Fruit fly (Drosophila melanogaster) whole organism, adult: Measurements from ENCODE around the gene CG18666.

Experiments
- CG11617 ChIP-seq: fragments of 200-800 bp; sonication (Bioruptor generic); optimal IDR thresholded peaks from 2 replicates; lab custom pipeline; 2017; ENCODE audit warnings: mild to moderate bottlenecking, missing biosample characterization, missing genetic modification reagents, missing genetic modification characterization
- CG12768 ChIP-seq: fragments of 200-800 bp; sonication (Bioruptor generic); optimal IDR thresholded peaks from 2 replicates; lab custom pipeline; 2017; ENCODE audit warnings: missing biosample characterization, missing genetic modification characterization, mild to moderate bottlenecking, moderate library complexity, missing genetic modification reagents
- CG14711 ChIP-seq: fragments of 200-800 bp; sonication (Bioruptor generic); optimal IDR thresholded peaks from 2 replicates; lab custom pipeline; 2018; ENCODE audit warnings: missing biosample characterization, mild to moderate bottlenecking, missing genetic modification characterization, moderate library complexity
- CG1620 ChIP-seq: fragments of 200-800 bp; sonication (Bioruptor generic); optimal IDR thresholded peaks from 2 replicates; lab custom pipeline; 2016; ENCODE audit warnings: missing biosample characterization, missing genetic modification characterization
- CG33017 ChIP-seq: fragments of 200-800 bp; sonication (Bioruptor generic); optimal IDR thresholded peaks from 2 replicates; lab custom pipeline; 2018; ENCODE audit warnings: missing biosample characterization, mild to moderate bottlenecking, missing genetic modification characterization, moderate library complexity
- CG5204 ChIP-seq: fragments of 200-800 bp; sonication (Bioruptor generic); optimal IDR thresholded peaks from 2 replicates; lab custom pipeline; 2016; ENCODE audit warnings: missing biosample characterization, missing genetic modification characterization
- CG7045 ChIP-seq: fragments of 200-800 bp; sonication (Bioruptor generic); optimal IDR thresholded peaks from 2 replicates; lab custom pipeline; 2017; ENCODE audit warnings: missing biosample characterization, mild to moderate bottlenecking, missing genetic modification characterization
- CG7101 ChIP-seq: fragments of 200-800 bp; sonication (Bioruptor generic); optimal IDR thresholded peaks from 2 replicates; lab custom pipeline; 2018; ENCODE audit warnings: missing biosample characterization, mild to moderate bottlenecking, missing genetic modification characterization, moderate library complexity
- Clk ChIP-seq: fragments of 200-800 bp; sonication (Bioruptor generic); optimal IDR thresholded peaks from 2 replicates; lab custom pipeline; 2017; ENCODE audit warnings: missing biosample characterization, missing genetic modification characterization
- Crg-1 ChIP-seq: fragments of 200-800 bp; sonication (Bioruptor generic); optimal IDR thresholded peaks from 2 replicates; lab custom pipeline; 2016; ENCODE audit warnings: missing biosample characterization, missing genetic modification characterization
- Hr96 ChIP-seq: fragments of 200-800 bp; sonication (Bioruptor generic); optimal IDR thresholded peaks from 2 replicates; lab custom pipeline; 2016; ENCODE audit warnings: missing biosample characterization, missing genetic modification characterization
- Mnt ChIP-seq: fragments of 200-800 bp; sonication (Bioruptor generic); optimal IDR thresholded peaks from 2 replicates; lab custom pipeline; 2016; ENCODE audit warnings: missing biosample characterization, mild to moderate bottlenecking, missing genetic modification characterization
- bab1 ChIP-seq: fragments of 200-800 bp; sonication (Bioruptor generic); optimal IDR thresholded peaks from 3 replicates; lab custom pipeline; 2019; ENCODE audit warnings: missing biosample characterization, mild to moderate bottlenecking, missing genetic modification characterization, moderate library complexity
- cic ChIP-seq: fragments of 200-800 bp; sonication (Bioruptor generic); optimal IDR thresholded peaks from 2 replicates; lab custom pipeline; 2017; ENCODE audit warnings: missing biosample characterization, mild to moderate bottlenecking, missing genetic modification characterization, moderate library complexity
- cnc ChIP-seq, 2 experiments: fragments of >200 bp; optimal IDR thresholded peaks; 2 replicates each; lab custom pipeline; 2017
- kay ChIP-seq: fragments of 200-800 bp; sonication (Bioruptor generic); peaks from one replicate; lab custom pipeline; 2016; ENCODE audit warnings: missing biosample characterization, missing genetic modification characterization, borderline replicate concordance
- ovo ChIP-seq: fragments of 200-800 bp; sonication (Bioruptor generic); optimal IDR thresholded peaks from 2 replicates; lab custom pipeline; 2016; ENCODE audit warnings: missing biosample characterization, missing genetic modification characterization
- pad ChIP-seq: fragments of 200-800 bp; sonication (Bioruptor generic); optimal IDR thresholded peaks from 3 replicates; lab custom pipeline; 2017; ENCODE audit warnings: missing biosample characterization, missing genetic modification characterization, mild to moderate bottlenecking, moderate library complexity, missing genetic modification reagents
- tj ChIP-seq: fragments of 200-800 bp; sonication (Bioruptor generic); optimal IDR thresholded peaks from 3 replicates; lab custom pipeline; 2017; ENCODE audit warnings: missing biosample characterization, mild to moderate bottlenecking, missing genetic modification characterization, moderate library complexity
- toe ChIP-seq: fragments of 200-800 bp; sonication (Bioruptor generic); optimal IDR thresholded peaks from 2 replicates; lab custom pipeline; 2016; ENCODE audit warnings: missing biosample characterization, missing genetic modification characterization

CG18666 gene

DNA sequence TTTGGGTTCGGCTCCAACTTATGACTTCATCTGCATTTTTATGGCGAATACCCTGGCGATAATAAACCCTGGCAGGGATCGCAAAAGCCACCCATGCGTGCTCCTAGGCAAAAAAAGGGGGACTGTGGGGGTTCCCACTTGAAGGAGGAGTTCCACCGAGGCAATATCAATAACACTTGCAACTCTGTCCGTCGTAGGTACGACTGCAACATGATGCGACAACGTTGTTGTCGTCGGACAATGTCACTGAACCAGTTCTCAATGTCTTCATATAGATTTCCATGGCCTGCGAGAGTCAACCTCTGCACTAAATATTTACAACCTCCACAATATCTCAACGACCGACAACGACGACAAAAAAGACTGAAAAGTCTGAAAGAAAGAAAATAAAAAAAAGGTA lies 7.4 kb upstream of the CG18666 start:
- TF ChIP-seq Mnt, result no peak
- no peak for TF ChIP-seq ovo
- TF ChIP-seq CG11617, result no peak
- no peak for TF ChIP-seq CG1620 (GFP tag; lab: Kevin White, UChicago)
- TF ChIP-seq pad (GFP tag; lab: Kevin White, UChicago), result no peak
- TF ChIP-seq CG7101 (tag; lab: Kevin White, UChicago), result no peak
- TF ChIP-seq CG14711 (tag; lab: Kevin White, UChicago), result no peak
- TF ChIP-seq Clk (GFP tag; lab: Kevin White, UChicago), result no peak
- no peak for TF ChIP-seq tj (GFP tag; lab: Kevin White, UChicago)
- TF ChIP-seq CG12768 (GFP tag; lab: Kevin White, UChicago), result no peak
- TF ChIP-seq toe (GFP tag; lab: Kevin White, UChicago), result no peak
- TF ChIP-seq cic, result no peak
- TF ChIP-seq Crg-1 (GFP tag; lab: Kevin White, UChicago), result no peak
- TF ChIP-seq cnc (optimal IDR thresholded peaks at IDR 0.05; lab: Kevin White, UChicago), result no peak
- no peak for TF ChIP-seq CG5204 (GFP tag; lab: Kevin White, UChicago)
- no peak for TF ChIP-seq CG33017 (tag; lab: Kevin White, UChicago)
- TF ChIP-seq Hr96 (GFP tag; lab: Kevin White, UChicago), result no peak

DNA sequence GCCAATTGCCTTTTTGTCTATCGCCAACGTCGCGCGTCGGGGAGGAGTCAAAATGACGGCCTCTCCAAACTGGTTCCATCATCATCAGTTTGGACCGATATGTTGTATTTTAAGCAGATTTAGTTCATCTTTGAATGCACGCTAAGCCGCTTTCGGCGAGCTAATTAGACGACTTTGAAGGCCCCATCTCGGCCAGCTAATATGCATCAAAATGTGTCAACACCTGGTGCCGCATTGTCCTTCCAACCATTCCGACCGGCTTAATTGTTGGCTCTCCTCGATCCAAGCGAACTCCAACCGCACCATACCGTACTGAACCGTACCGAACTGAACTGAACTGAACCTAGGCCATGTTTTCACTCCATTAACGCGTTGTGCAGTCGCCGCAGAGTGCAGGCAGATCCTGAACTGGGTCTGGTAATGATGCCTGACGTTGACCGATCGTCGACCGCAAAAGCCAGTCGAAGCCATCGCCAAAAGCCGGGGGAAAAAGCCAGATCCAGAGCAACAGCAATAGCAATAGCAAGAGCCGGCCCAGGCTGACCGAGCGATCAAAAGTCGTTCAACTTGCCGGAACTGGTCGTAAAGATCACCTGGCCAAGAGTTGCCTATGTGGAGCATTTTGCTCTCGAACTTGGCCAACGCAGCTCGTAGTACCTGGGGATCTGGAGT lies 6.6 kb upstream of the CG18666 start:
- TF ChIP-seq Clk (GFP tag; lab: Kevin White, UChicago) (no peak), Hr96 (GFP tag; lab: Kevin White, UChicago) (no peak), Crg-1 (GFP tag; lab: Kevin White, UChicago) (no peak), tj (GFP tag; lab: Kevin White, UChicago) (no peak), bab1 (GFP tag; lab: Kevin White, UChicago) (no peak), pad (GFP tag; lab: Kevin White, UChicago) (no peak), ovo (no peak), CG12768 (GFP tag; lab: Kevin White, UChicago) (no peak), CG33017 (tag; lab: Kevin White, UChicago) (no peak), CG11617 (no peak), CG1620 (GFP tag; lab: Kevin White, UChicago) (no peak), toe (GFP tag; lab: Kevin White, UChicago) (no peak), Mnt (no peak), kay (no peak), CG7101 (tag; lab: Kevin White, UChicago) (no peak), CG7045 (no peak), cic (no peak), CG5204 (GFP tag; lab: Kevin White, UChicago) (no peak), CG14711 (tag; lab: Kevin White, UChicago) (no peak)

DNA sequence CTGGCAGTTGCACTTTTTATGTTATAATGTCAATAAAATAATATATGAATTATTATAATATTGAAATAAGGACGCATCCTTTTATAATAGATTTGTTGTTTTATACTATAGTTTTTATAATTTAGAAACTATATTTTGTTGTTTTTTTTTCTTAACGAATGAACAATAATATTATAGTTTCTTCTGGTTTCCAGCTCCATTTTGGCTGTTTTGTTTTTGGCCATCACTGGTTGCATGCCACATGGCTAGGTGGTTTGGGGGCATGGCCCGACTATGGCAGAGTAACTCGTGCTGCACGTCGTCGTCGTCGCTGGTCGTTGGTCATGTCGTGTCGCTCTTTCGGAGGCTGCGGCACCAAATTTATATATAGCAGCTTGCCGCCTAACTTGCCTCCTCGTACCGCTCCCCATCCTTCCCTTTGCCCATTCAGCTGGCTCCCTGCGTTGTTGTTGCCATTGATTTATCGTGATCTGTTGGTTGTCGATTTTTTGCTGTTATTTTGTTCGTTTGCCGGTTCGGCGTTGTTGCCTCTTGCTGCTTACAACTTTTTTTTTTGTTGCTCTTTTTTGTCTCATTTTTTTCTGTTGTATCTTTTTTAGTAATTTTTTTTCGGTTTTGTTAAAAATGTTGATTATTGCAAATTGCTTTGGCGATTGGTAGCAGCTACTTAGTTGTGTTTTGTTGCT lies 2.2 kb upstream of the CG18666 start:
- no peak for TF ChIP-seq Clk (GFP tag; lab: Kevin White, UChicago)
- no peak for TF ChIP-seq CG33017 (tag; lab: Kevin White, UChicago)
- no peak for TF ChIP-seq Hr96 (GFP tag; lab: Kevin White, UChicago)
- no peak for TF ChIP-seq Crg-1 (GFP tag; lab: Kevin White, UChicago)
- TF ChIP-seq ovo, result no peak
- TF ChIP-seq pad (GFP tag; lab: Kevin White, UChicago), result no peak
- TF ChIP-seq kay, result no peak
- TF ChIP-seq CG5204 (GFP tag; lab: Kevin White, UChicago), result no peak
- TF ChIP-seq CG14711 (tag; lab: Kevin White, UChicago), result no peak
- no peak for TF ChIP-seq CG7101 (tag; lab: Kevin White, UChicago)
- TF ChIP-seq cnc (optimal IDR thresholded peaks at IDR 0.05; lab: Kevin White, UChicago), result no peak
- TF ChIP-seq CG12768 (GFP tag; lab: Kevin White, UChicago), result no peak

DNA sequence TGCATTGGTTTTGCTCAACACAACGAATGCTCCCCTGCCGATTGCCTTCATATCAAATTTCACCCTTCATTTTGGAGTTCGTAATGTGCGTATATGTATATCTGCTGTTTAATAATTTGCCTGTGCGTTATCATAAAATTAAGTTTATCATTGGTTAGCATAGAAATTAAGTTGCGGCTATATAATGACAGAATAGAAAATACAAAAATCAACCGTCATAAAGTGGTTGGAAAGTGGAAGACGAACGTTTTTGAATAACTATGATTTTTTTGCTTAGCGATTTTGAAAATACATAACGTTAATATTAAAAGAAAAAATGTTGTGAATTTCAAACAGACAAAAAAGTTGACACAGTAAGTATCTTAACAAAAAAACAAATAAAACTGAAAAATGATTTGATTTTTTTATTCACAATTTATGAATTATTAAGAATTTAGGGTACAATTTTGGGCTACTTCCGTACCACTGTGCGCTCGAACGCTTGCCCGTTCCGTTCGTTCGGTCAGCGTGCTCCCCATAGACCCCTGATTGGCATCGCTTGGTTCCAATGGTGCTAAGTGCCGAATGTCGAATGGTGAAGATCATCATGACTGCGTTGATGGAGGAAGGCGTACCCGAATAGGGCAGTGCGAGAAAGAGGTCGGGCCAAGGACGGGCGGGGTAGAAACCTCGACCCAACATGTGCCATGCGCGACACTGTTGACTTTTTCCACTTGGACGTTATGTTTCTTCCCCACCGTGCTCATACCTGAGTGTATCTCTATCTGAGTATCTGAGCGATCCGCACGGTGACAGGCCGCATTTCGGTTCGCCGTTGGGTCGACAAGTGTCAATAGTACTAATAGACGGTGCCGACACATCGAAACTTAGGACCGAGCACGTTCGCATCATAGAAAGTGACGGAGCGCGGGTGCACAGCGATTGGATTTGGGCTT lies 3.3 kb downstream of the CG18666 start:
- no peak for TF ChIP-seq CG5204 (GFP tag; lab: Kevin White, UChicago)
- no peak for TF ChIP-seq CG11617
- no peak for TF ChIP-seq CG7045
- peak; percentile 27 for TF ChIP-seq kay

DNA sequence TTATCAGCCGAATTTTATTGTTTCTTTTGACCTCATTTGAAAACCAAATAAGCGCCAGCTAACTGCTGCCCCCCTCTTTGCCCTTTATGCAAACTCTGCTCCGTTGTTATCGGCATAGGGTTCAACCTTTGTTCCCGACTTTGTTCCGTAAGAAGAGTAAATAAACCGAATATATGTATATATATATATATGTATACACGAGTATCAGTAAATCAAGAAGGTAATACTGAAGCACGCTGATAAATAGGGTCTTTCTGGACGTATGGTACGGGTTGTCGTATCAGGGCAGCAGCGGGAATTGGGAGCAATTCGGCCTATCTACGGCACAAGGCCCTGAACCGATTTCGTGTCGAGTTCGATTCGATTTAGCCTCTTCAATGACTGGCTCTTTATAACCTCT lies 4.3 kb downstream of the CG18666 start:
- TF ChIP-seq CG1620 (GFP tag; lab: Kevin White, UChicago), result no peak

DNA sequence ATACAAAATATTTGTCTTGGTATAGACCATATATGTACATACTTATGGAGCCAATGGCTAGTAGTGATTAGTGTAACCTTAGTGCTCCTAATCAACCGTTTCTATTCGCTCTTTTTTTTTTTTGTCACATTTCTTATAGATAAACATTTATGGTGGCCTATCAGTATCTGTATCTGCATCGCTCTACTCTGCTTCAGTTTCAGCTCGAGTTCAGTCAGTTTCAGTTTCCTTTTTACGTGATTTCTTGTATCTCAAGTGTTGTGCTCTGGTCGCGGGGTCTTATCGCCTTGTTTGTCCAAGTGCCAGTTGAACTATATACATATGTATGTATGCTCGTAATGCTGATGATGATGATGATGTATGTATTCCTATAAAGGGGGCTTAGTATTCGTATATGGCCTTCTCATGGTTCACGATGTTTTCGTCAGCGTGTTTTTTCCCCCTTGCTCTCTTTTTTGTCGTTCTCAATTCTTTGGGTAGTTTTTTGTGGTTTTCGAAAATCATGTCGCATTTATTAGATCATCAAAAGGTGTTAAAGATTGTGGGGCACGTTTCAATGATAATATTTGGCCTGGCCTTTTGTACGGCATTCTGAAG lies 5.1 kb downstream of the CG18666 start:
- TF ChIP-seq Clk (GFP tag; lab: Kevin White, UChicago) (no peak), CG14711 (tag; lab: Kevin White, UChicago) (no peak), CG12768 (GFP tag; lab: Kevin White, UChicago) (no peak), CG33017 (tag; lab: Kevin White, UChicago) (no peak), pad (GFP tag; lab: Kevin White, UChicago) (no peak), kay (no peak), CG5204 (GFP tag; lab: Kevin White, UChicago) (no peak), ovo (no peak), CG11617 (no peak), CG7101 (tag; lab: Kevin White, UChicago) (no peak), Mnt (no peak), cic (no peak), tj (GFP tag; lab: Kevin White, UChicago) (no peak), bab1 (GFP tag; lab: Kevin White, UChicago) (no peak)
